Worm (Caenorhabditis elegans) whole organism, L3 larva: ENCODE results near the gene mig-14.
A peak's percentile ranks its signal among the peaks of the same experiment; 100 is the strongest.

ENCODE experiments used
- R02D3.7 ChIP-seq: fragments of 150-350 bp; optimal IDR thresholded peaks from 2 replicates; lab custom pipeline; 2014; ENCODE audit warnings: missing biosample characterization, missing genetic modification characterization
- egl-27 ChIP-seq: sonication (generic microtip); optimal IDR thresholded peaks from 4 replicates; lab custom pipeline; 2017; ENCODE audit warnings: missing biosample characterization, missing genetic modification reagents, missing genetic modification characterization
- elt-2 ChIP-seq: sonication (generic microtip); optimal IDR thresholded peaks from 2 replicates; lab custom pipeline; 2016; ENCODE audit warnings: missing genetic modification reagents, mild to moderate bottlenecking, missing genetic modification characterization, missing compliant biosample characterization
- elt-3 ChIP-seq, 3 experiments: fragments of 150-350 bp in 1 of 3; sonication (generic microtip) in 2 of 3; optimal IDR thresholded peaks; 2 replicates in 2 of 3; 4 replicates in 1 of 3; lab custom pipeline; 2014 to 2017; ENCODE audit warnings: missing biosample characterization in 3 of 3, missing genetic modification characterization in 3 of 3
- eor-1 ChIP-seq, 2 experiments: fragments of 150-350 bp; optimal IDR thresholded peaks; 2 replicates each; lab custom pipeline; 2014 to 2018; ENCODE audit warnings: missing biosample characterization in 2 of 2, missing genetic modification characterization in 2 of 2
- jun-1 ChIP-seq: fragments of 150-350 bp; optimal IDR thresholded peaks from 2 replicates; lab custom pipeline; 2014; ENCODE audit warnings: missing biosample characterization, missing genetic modification reagents, missing genetic modification characterization
- lin-15B ChIP-seq: fragments of 150-350 bp; optimal IDR thresholded peaks from 2 replicates; lab custom pipeline; 2014; ENCODE audit warnings: missing biosample characterization, missing genetic modification characterization
- lin-39 ChIP-seq: fragments of 150-350 bp; optimal IDR thresholded peaks from 2 replicates; lab custom pipeline; 2018; ENCODE audit warnings: missing biosample characterization, missing genetic modification reagents, missing genetic modification characterization
- nhr-11 ChIP-seq: fragments of 150-350 bp; optimal IDR thresholded peaks from 2 replicates; lab custom pipeline; 2014; ENCODE audit warnings: missing biosample characterization, missing genetic modification characterization
- nhr-28 ChIP-seq: fragments of 150-350 bp; optimal IDR thresholded peaks from 2 replicates; lab custom pipeline; 2014; ENCODE audit warnings: missing biosample characterization, missing genetic modification characterization
- sea-2 ChIP-seq: fragments of 150-350 bp; sonication (generic microtip); optimal IDR thresholded peaks from 4 replicates; lab custom pipeline; 2014; ENCODE audit warnings: missing biosample characterization, missing genetic modification reagents, missing genetic modification characterization
- snpc-4 ChIP-seq: fragments of 150-350 bp; optimal IDR thresholded peaks from 2 replicates; lab custom pipeline; 2014; ENCODE audit warnings: missing biosample characterization, missing genetic modification characterization
- unc-62 ChIP-seq: fragments of 150-350 bp; sonication (generic microtip); optimal IDR thresholded peaks from 4 replicates; lab custom pipeline; 2014; ENCODE audit warnings: missing biosample characterization, missing genetic modification reagents, missing genetic modification characterization

DNA sequence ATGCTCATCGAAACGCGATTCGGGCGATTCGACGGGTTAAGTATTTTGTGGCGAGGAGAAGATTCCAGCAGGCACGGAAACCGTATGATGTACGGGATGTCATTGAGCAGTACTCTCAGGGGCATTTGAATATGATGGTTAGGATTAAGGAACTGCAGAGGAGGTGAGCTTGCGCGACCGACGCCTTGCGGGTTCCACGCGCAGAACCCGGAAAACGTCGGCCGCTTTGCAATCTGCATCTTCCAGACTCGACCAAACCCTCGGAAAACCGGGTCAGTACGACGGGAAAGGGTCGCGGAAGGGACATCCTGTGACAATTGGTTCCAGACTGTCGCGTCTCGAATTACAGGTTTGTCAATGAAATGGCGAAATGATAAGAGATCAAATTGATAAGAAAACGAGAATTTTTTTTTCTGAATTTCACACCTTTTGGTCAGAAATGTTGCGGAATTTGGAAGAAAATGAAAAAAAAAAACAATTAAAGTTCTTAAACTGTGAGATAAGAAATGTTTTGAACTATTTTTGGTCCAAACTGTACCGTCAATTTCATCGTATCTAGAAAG lies 30.0 kb upstream of the mig-14 start:
- TF ChIP-seq elt-3 (tag; optimal IDR thresholded peaks at IDR 0.05; lab: Kevin White, UChicago) (no peak), snpc-4 (tag; lab: Kevin White, UChicago) (no peak), sea-2 (no peak), lin-39 (tag; lab: Kevin White, UChicago) (no peak), unc-62 (GFP tag; lab: Kevin White, UChicago) (no peak), elt-2 (peak; percentile 66), eor-1 (tag; optimal IDR thresholded peaks at IDR 0.05; lab: Kevin White, UChicago) (no peak), nhr-11 (tag; lab: Kevin White, UChicago) (no peak), nhr-28 (tag; lab: Kevin White, UChicago) (no peak), jun-1 (tag; lab: Kevin White, UChicago) (no peak), egl-27 (tag; lab: Kevin White, UChicago) (no peak), lin-15B (tag; lab: Kevin White, UChicago) (no peak), R02D3.7 (tag; lab: Kevin White, UChicago) (no peak)
